Fruit fly (Drosophila melanogaster) whole organism, prepupa: ENCODE data around the gene TfIIFalpha.

ENCODE experiments used
- Blimp-1 ChIP-seq: fragments of 200-800 bp; sonication (Bioruptor generic); optimal IDR thresholded peaks from 3 replicates; lab custom pipeline; 2017; ENCODE audit warnings: missing biosample characterization, missing genetic modification characterization, mild to moderate bottlenecking, moderate library complexity, missing genetic modification reagents
- CG10631 ChIP-seq: fragments of 200-800 bp; sonication (Bioruptor generic); optimal IDR thresholded peaks from 2 replicates; lab custom pipeline; 2016; ENCODE audit warnings: missing biosample characterization, missing genetic modification characterization
- CG11294 ChIP-seq: fragments of 200-800 bp; sonication (Bioruptor generic); IDR thresholded peaks from 2 replicates; pipeline ENCODE4 v1.3.6; 2022; ENCODE audit warnings: missing biosample characterization, missing genetic modification characterization
- CG11902 ChIP-seq: fragments of 200-800 bp; sonication (Bioruptor generic); optimal IDR thresholded peaks from 3 replicates; lab custom pipeline; 2016; ENCODE audit warnings: missing biosample characterization, missing genetic modification characterization
- CG1621 ChIP-seq: fragments of 200-800 bp; sonication (Bioruptor generic); optimal IDR thresholded peaks from 3 replicates; lab custom pipeline; 2018; ENCODE audit warnings: missing biosample characterization, mild to moderate bottlenecking, missing genetic modification characterization
- CG16779 ChIP-seq: fragments of 200-800 bp; sonication (Bioruptor generic); optimal IDR thresholded peaks from 3 replicates; lab custom pipeline; 2017; ENCODE audit warnings: missing biosample characterization, mild to moderate bottlenecking, missing genetic modification characterization
- CG3032 ChIP-seq: fragments of 200-800 bp; optimal IDR thresholded peaks from 2 replicates; lab custom pipeline; 2019; ENCODE audit warnings: missing biosample characterization, mild to moderate bottlenecking, missing genetic modification characterization, moderate library complexity
- CG31627 ChIP-seq: fragments of 200-800 bp; sonication (Bioruptor generic); optimal IDR thresholded peaks from 3 replicates; lab custom pipeline; 2016; ENCODE audit warnings: missing biosample characterization, missing genetic modification characterization
- CG32006 ChIP-seq: fragments of 200-800 bp; sonication (Bioruptor generic); optimal IDR thresholded peaks from 3 replicates; lab custom pipeline; 2017; ENCODE audit warnings: missing biosample characterization, mild to moderate bottlenecking, missing genetic modification characterization
- CG34406 ChIP-seq: fragments of 200-800 bp; sonication (Bioruptor generic); optimal IDR thresholded peaks from 3 replicates; lab custom pipeline; 2016; ENCODE audit warnings: missing biosample characterization, missing genetic modification characterization
- CG3919 ChIP-seq: fragments of 200-800 bp; sonication (Bioruptor generic); optimal IDR thresholded peaks from 3 replicates; lab custom pipeline; 2016; ENCODE audit warnings: missing biosample characterization, missing genetic modification characterization
- CG6163 ChIP-seq: fragments of 200-800 bp; sonication (Bioruptor generic); IDR thresholded peaks from 3 replicates; pipeline ENCODE4 v1.3.6; 2022; ENCODE audit warnings: missing biosample characterization, missing genetic modification characterization
- CG6276 ChIP-seq: fragments of 200-800 bp; sonication (Bioruptor generic); optimal IDR thresholded peaks from 2 replicates; lab custom pipeline; 2017; ENCODE audit warnings: missing biosample characterization, mild to moderate bottlenecking, missing genetic modification characterization
- CG6792 ChIP-seq: fragments of 200-800 bp; sonication (Bioruptor generic); optimal IDR thresholded peaks from 3 replicates; lab custom pipeline; 2016; ENCODE audit warnings: missing biosample characterization, missing genetic modification characterization
- CG6808 ChIP-seq: fragments of 200-800 bp; sonication (Bioruptor generic); optimal IDR thresholded peaks from 3 replicates; lab custom pipeline; 2017; ENCODE audit warnings: missing biosample characterization, missing genetic modification characterization, mild to moderate bottlenecking, moderate library complexity, missing genetic modification reagents
- CG7368 ChIP-seq: fragments of 200-800 bp; sonication (Bioruptor generic); optimal IDR thresholded peaks from 3 replicates; lab custom pipeline; 2016; ENCODE audit warnings: missing biosample characterization, missing genetic modification characterization
- CG8319 ChIP-seq: fragments of 200-800 bp; sonication (Bioruptor generic); optimal IDR thresholded peaks from 3 replicates; lab custom pipeline; 2016; ENCODE audit warnings: missing biosample characterization, missing genetic modification characterization
- CG8632 ChIP-seq: fragments of 200-800 bp; sonication (Bioruptor generic); optimal IDR thresholded peaks from 3 replicates; lab custom pipeline; 2016; ENCODE audit warnings: missing biosample characterization, missing genetic modification characterization
- CG9139 ChIP-seq: fragments of 200-800 bp; sonication (Bioruptor generic); optimal IDR thresholded peaks from 3 replicates; lab custom pipeline; 2017; ENCODE audit warnings: missing biosample characterization, mild to moderate bottlenecking, missing genetic modification characterization
- Eip75B ChIP-seq: fragments of 200-800 bp; sonication (Bioruptor generic); optimal IDR thresholded peaks from 3 replicates; lab custom pipeline; 2016; ENCODE audit warnings: missing biosample characterization, missing genetic modification characterization
- Eip78C ChIP-seq: fragments of 200-800 bp; sonication (Bioruptor generic); peaks from one replicate; lab custom pipeline; 2016; ENCODE audit warnings: missing biosample characterization, missing genetic modification characterization
- Eip93F ChIP-seq: fragments of 200-800 bp; sonication (Bioruptor generic); optimal IDR thresholded peaks from 2 replicates; lab custom pipeline; 2016; ENCODE audit warnings: missing biosample characterization, mild to moderate bottlenecking, missing genetic modification characterization
- Ets21C ChIP-seq: fragments of 200-800 bp; sonication (Bioruptor generic); optimal IDR thresholded peaks from 3 replicates; lab custom pipeline; 2016; ENCODE audit warnings: missing biosample characterization, missing genetic modification characterization
- Gug ChIP-seq: fragments of 200-800 bp; sonication (Bioruptor generic); IDR thresholded peaks from 2 replicates; pipeline ENCODE4 v1.3.6; 2022; ENCODE audit warnings: missing biosample characterization, missing genetic modification characterization
- Hr38 ChIP-seq: sonication (Bioruptor generic); optimal IDR thresholded peaks from 2 replicates; lab custom pipeline; 2016; ENCODE audit warnings: missing biosample characterization, missing genetic modification characterization
- Hr39 ChIP-seq: fragments of 200-800 bp; sonication (Bioruptor generic); optimal IDR thresholded peaks from 2 replicates; lab custom pipeline; 2016; ENCODE audit warnings: missing biosample characterization, missing genetic modification characterization
- Hr4 ChIP-seq: fragments of 200-800 bp; sonication (Bioruptor generic); optimal IDR thresholded peaks from 3 replicates; lab custom pipeline; 2016; ENCODE audit warnings: missing biosample characterization, missing genetic modification characterization
- Lpt ChIP-seq: fragments of 200-800 bp; sonication (Bioruptor generic); optimal IDR thresholded peaks from 3 replicates; lab custom pipeline; 2016; ENCODE audit warnings: missing biosample characterization, missing genetic modification characterization
- Met ChIP-seq: fragments of 200-800 bp; sonication (Bioruptor generic); optimal IDR thresholded peaks from 3 replicates; lab custom pipeline; 2016; ENCODE audit warnings: missing biosample characterization, missing genetic modification characterization
- OdsH ChIP-seq: fragments of 200-800 bp; sonication (Bioruptor generic); optimal IDR thresholded peaks from 3 replicates; lab custom pipeline; 2016; ENCODE audit warnings: missing biosample characterization, missing genetic modification characterization
- Sox102F ChIP-seq: fragments of 200-800 bp; sonication (Bioruptor generic); optimal IDR thresholded peaks from 2 replicates; lab custom pipeline; 2016; ENCODE audit warnings: missing biosample characterization, mild to moderate bottlenecking, missing genetic modification characterization
- Sox15 ChIP-seq: fragments of 200-800 bp; sonication (Bioruptor generic); optimal IDR thresholded peaks from 3 replicates; lab custom pipeline; 2016; ENCODE audit warnings: missing biosample characterization, missing genetic modification characterization
- achi ChIP-seq: fragments of 200-800 bp; sonication (Bioruptor generic); optimal IDR thresholded peaks from 3 replicates; lab custom pipeline; 2016; ENCODE audit warnings: missing biosample characterization, missing genetic modification characterization
- acj6 ChIP-seq: fragments of 200-800 bp; sonication (Bioruptor generic); optimal IDR thresholded peaks from 3 replicates; lab custom pipeline; 2016; ENCODE audit warnings: missing biosample characterization, missing genetic modification characterization
- cyc ChIP-seq: fragments of 200-800 bp; sonication (Bioruptor generic); optimal IDR thresholded peaks from 3 replicates; lab custom pipeline; 2016; ENCODE audit warnings: missing biosample characterization, missing genetic modification characterization
- dac ChIP-seq: fragments of 200-800 bp; sonication (Bioruptor generic); optimal IDR thresholded peaks from 2 replicates; lab custom pipeline; 2017; ENCODE audit warnings: missing biosample characterization, mild to moderate bottlenecking, missing genetic modification characterization
- eg ChIP-seq: fragments of 200-800 bp; sonication (Bioruptor generic); IDR thresholded peaks from 3 replicates; pipeline ENCODE4 v1.3.6; 2022; ENCODE audit warnings: missing biosample characterization, missing genetic modification characterization
- esn ChIP-seq: fragments of 200-800 bp; sonication (Bioruptor generic); optimal IDR thresholded peaks from 2 replicates; lab custom pipeline; 2016; ENCODE audit warnings: missing biosample characterization, mild to moderate bottlenecking, missing genetic modification characterization, moderate library complexity
- fd59A ChIP-seq: fragments of 200-800 bp; sonication (Bioruptor generic); optimal IDR thresholded peaks from 2 replicates; lab custom pipeline; 2017; ENCODE audit warnings: missing biosample characterization, mild to moderate bottlenecking, missing genetic modification characterization, missing genetic modification reagents
- fd85E ChIP-seq: fragments of 200-800 bp; sonication (Bioruptor generic); optimal IDR thresholded peaks from 3 replicates; lab custom pipeline; 2016; ENCODE audit warnings: missing biosample characterization, missing genetic modification characterization
- lz ChIP-seq: fragments of 200-800 bp; sonication (Bioruptor generic); optimal IDR thresholded peaks from 3 replicates; lab custom pipeline; 2016; ENCODE audit warnings: missing biosample characterization, missing genetic modification characterization
- net ChIP-seq: fragments of 200-800 bp; sonication (Bioruptor generic); optimal IDR thresholded peaks from 3 replicates; lab custom pipeline; 2016; ENCODE audit warnings: missing biosample characterization, missing genetic modification characterization
- pdm3 ChIP-seq: fragments of 200-800 bp; sonication (Bioruptor generic); optimal IDR thresholded peaks from 3 replicates; lab custom pipeline; 2016; ENCODE audit warnings: missing biosample characterization, missing genetic modification characterization
- salr ChIP-seq, 2 experiments: fragments of 200-800 bp; sonication (Bioruptor generic); optimal IDR thresholded peaks; 3 replicates each; lab custom pipeline; 2016 to 2018; ENCODE audit warnings: missing biosample characterization in 2 of 2, missing genetic modification characterization in 2 of 2, mild to moderate bottlenecking in 1 of 2
- svp ChIP-seq: fragments of 200-800 bp; sonication (Bioruptor generic); peaks from one replicate; lab custom pipeline; 2016; ENCODE audit warnings: missing biosample characterization, missing genetic modification characterization
- topi ChIP-seq: fragments of 200-800 bp; sonication (Bioruptor generic); optimal IDR thresholded peaks from 3 replicates; lab custom pipeline; 2016; ENCODE audit warnings: missing biosample characterization, missing genetic modification characterization
- vri ChIP-seq: fragments of 200-800 bp; sonication (Bioruptor generic); optimal IDR thresholded peaks from 3 replicates; lab custom pipeline; 2016; ENCODE audit warnings: missing biosample characterization, mild to moderate bottlenecking, missing genetic modification characterization

Gene TfIIFalpha

DNA sequence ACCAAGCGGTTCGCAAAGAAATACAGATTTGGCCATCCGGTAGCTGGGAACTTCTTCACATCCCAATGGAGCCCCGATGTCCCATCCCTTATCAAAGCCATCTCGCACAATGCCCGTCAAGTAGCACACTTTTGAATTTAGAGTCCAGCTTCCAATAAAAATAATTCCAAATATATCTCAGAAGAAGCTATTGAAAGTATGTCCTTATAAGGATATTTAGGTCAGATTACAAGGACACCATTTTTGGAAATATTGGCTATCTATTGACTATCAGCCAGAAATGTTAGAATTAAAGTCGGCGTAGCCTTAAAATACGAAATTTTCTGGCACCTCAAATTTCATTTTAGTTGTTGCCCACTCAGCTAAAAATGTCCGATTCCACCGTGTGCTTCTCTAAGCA, 37.6 kb upstream of the TfIIFalpha start, which contains the start of gene CG10298:
Gene CG10298 (plus strand): TSS at position 301 of the 400 bp plus-strand sequence.
- no peak for TF ChIP-seq OdsH (GFP tag; lab: Kevin White, UChicago)
- no peak for TF ChIP-seq net (GFP tag; lab: Kevin White, UChicago)
- TF ChIP-seq Blimp-1 (GFP tag; lab: Kevin White, UChicago): no peak
- no peak for TF ChIP-seq svp
- no peak for TF ChIP-seq Eip75B (GFP tag; lab: Kevin White, UChicago)
- TF ChIP-seq CG34406 (GFP tag; lab: Kevin White, UChicago): no peak
- TF ChIP-seq fd85E (GFP tag; lab: Kevin White, UChicago): no peak
- TF ChIP-seq Sox102F (GFP tag; lab: Kevin White, UChicago): no peak
- no peak for TF ChIP-seq CG8319 (GFP tag; lab: Kevin White, UChicago)

DNA sequence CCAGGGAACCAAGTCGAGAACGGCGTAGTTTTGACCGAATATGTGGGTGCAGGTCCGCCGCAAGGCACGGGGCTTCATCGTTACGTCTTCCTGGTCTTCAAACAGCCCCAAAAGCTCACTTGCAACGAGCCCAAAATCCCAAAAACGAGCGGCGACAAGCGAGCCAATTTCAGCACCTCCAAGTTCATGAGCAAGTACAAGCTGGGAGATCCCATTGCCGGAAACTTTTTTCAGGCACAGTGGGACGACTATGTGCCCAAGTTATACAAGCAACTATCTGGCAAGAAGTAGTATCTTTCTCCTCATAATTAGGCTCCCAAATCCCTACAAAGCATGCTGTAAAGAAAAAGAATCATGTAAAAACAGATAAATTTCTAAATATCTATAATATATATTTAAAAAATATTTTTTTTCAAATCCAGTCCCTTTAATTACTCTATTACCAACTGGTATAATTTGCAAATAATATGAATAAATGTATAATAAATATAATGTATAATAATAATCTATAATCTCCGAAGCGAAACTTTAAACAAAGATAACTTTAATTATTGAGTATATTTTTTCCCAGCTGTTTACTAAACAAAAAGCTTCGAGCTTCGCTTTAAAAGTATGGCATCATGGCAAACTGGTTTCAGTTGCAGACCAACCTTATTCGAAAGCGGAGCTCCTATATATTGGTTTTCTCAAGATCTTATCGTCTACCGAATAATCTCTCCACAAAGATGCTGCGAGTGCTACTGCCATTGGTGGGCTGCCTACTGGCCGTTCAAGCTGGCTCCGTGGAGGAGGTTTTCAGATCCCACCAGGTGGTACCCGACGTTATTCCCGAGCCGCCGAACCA, 36.6 kb upstream of the TfIIFalpha start, which contains the start of gene CG17919:
Gene CG17919 (plus strand): TSS at position 634 of the 844 bp plus-strand sequence.
- no peak for TF ChIP-seq CG8319 (GFP tag; lab: Kevin White, UChicago)
- no peak for TF ChIP-seq cyc (GFP tag; lab: Kevin White, UChicago)
- peak; percentile 58 for TF ChIP-seq CG34406 (GFP tag; lab: Kevin White, UChicago)
- TF ChIP-seq esn: peak; percentile 44
- no peak for TF ChIP-seq svp
- peak; percentile 19 for TF ChIP-seq Hr4 (GFP tag; lab: Kevin White, UChicago)
- TF ChIP-seq CG9139 (GFP tag; lab: Kevin White, UChicago): no peak
- no peak for TF ChIP-seq fd85E (GFP tag; lab: Kevin White, UChicago)
- 0 out of 3 replicates have a peak, but pooled peaks have one; percentile 14 for TF ChIP-seq eg (GFP tag; lab: Robert Waterston, UW)
- TF ChIP-seq pdm3 (GFP tag; lab: Kevin White, UChicago): peak; percentile 24
- no peak for TF ChIP-seq Hr38
- TF ChIP-seq Sox15 (GFP tag; lab: Kevin White, UChicago): peak; percentile 15
- no peak for TF ChIP-seq CG16779 (tag; lab: Kevin White, UChicago)
- TF ChIP-seq salr (GFP tag; optimal IDR thresholded peaks at IDR 0.05; lab: Kevin White, UChicago): peak in 1 of 2 experiments; percentile 12
- peak; percentile 23 for TF ChIP-seq Hr39 (GFP tag; lab: Kevin White, UChicago)
- peak; percentile 37 for TF ChIP-seq CG3032 (tag; lab: Kevin White, UChicago)
- no peak for TF ChIP-seq Eip75B (GFP tag; lab: Kevin White, UChicago)
- TF ChIP-seq CG8632 (GFP tag; lab: Kevin White, UChicago): peak; percentile 57
- TF ChIP-seq CG11902 (GFP tag; lab: Kevin White, UChicago): no peak
- peak; percentile 99 for TF ChIP-seq CG1621 (tag; lab: Kevin White, UChicago)
- peak; percentile 13 for TF ChIP-seq CG31627
- peak; percentile 53 for TF ChIP-seq CG6808 (GFP tag; lab: Kevin White, UChicago)
- TF ChIP-seq net (GFP tag; lab: Kevin White, UChicago): no peak
- peak; percentile 22 for TF ChIP-seq CG6792 (GFP tag; lab: Kevin White, UChicago)
- no peak for TF ChIP-seq Sox102F (GFP tag; lab: Kevin White, UChicago)
- peak; percentile 60 for TF ChIP-seq Eip78C
- peak; percentile 35 for TF ChIP-seq topi
- TF ChIP-seq Lpt (GFP tag; lab: Kevin White, UChicago): no peak
- TF ChIP-seq OdsH (GFP tag; lab: Kevin White, UChicago): peak; percentile 60
- TF ChIP-seq CG6276: no peak
- no peak for TF ChIP-seq fd59A
- no peak for TF ChIP-seq Met
- peak; percentile 41 for TF ChIP-seq achi (GFP tag; lab: Kevin White, UChicago)
- no peak for TF ChIP-seq CG32006
- peak; percentile 57 for TF ChIP-seq CG3919 (GFP tag; lab: Kevin White, UChicago)
- TF ChIP-seq vri (GFP tag; lab: Kevin White, UChicago): no peak
- TF ChIP-seq acj6 (GFP tag; lab: Kevin White, UChicago): peak; percentile 52
- TF ChIP-seq lz (GFP tag; lab: Kevin White, UChicago): peak; percentile 14
- no peak for TF ChIP-seq Gug (GFP tag; lab: Robert Waterston, UW)
- no peak for TF ChIP-seq CG6163 (GFP tag; lab: Robert Waterston, UW)
- TF ChIP-seq Eip93F: no peak
- peak; percentile 32 for TF ChIP-seq CG7368 (GFP tag; lab: Kevin White, UChicago)
- TF ChIP-seq Ets21C (GFP tag; lab: Kevin White, UChicago): no peak
- no peak for TF ChIP-seq dac (GFP tag; lab: Kevin White, UChicago)
- peak; percentile 39 for TF ChIP-seq CG10631 (GFP tag; lab: Kevin White, UChicago)
- TF ChIP-seq CG11294 (GFP tag; lab: Robert Waterston, UW): no peak
- no peak for TF ChIP-seq Blimp-1 (GFP tag; lab: Kevin White, UChicago)
